Fruit fly (Drosophila melanogaster) whole organism, embryonic: ENCODE results near the gene CG8191.

ENCODE experiments used
- ATbp ChIP-seq: fragments of 200-800 bp; sonication (Bioruptor generic); optimal IDR thresholded peaks from 2 replicates; lab custom pipeline; 2017; ENCODE audit warnings: missing biosample characterization, mild to moderate bottlenecking, missing genetic modification characterization, missing genetic modification reagents
- Abd-B ChIP-seq: fragments of 200-800 bp; sonication (Bioruptor generic); optimal IDR thresholded peaks from 2 replicates; lab custom pipeline; 2018; ENCODE audit warnings: missing biosample characterization, mild to moderate bottlenecking, missing genetic modification characterization, moderate library complexity
- Ada2b ChIP-seq: fragments of 200-800 bp; sonication (Bioruptor generic); IDR thresholded peaks from 2 replicates; pipeline ENCODE4 v1.3.6; 2022; ENCODE audit warnings: missing biosample characterization, missing genetic modification characterization
- Bdp1 ChIP-seq: fragments of 200-800 bp; sonication (Bioruptor generic); optimal IDR thresholded peaks from 3 replicates; lab custom pipeline; 2016; ENCODE audit warnings: missing biosample characterization, missing genetic modification characterization
- CG10267 ChIP-seq: fragments of 200-800 bp; sonication (Bioruptor generic); optimal IDR thresholded peaks from 2 replicates; lab custom pipeline; 2018; ENCODE audit warnings: missing biosample characterization, mild to moderate bottlenecking, missing genetic modification characterization, moderate library complexity
- CG11723 ChIP-seq: fragments of 200-800 bp; sonication (Bioruptor generic); optimal IDR thresholded peaks from 2 replicates; lab custom pipeline; 2017; ENCODE audit warnings: missing biosample characterization, mild to moderate bottlenecking, missing genetic modification characterization
- CG12071 ChIP-seq: fragments of 200-800 bp; sonication (Bioruptor generic); optimal IDR thresholded peaks from 3 replicates; lab custom pipeline; 2018; ENCODE audit warnings: missing biosample characterization, mild to moderate bottlenecking, missing genetic modification characterization
- CG12104 ChIP-seq: fragments of 200-800 bp; sonication (Bioruptor generic); optimal IDR thresholded peaks from 3 replicates; lab custom pipeline; 2016; ENCODE audit warnings: missing biosample characterization, missing genetic modification characterization
- CG13424 ChIP-seq: fragments of 200-800 bp; sonication (Bioruptor generic); optimal IDR thresholded peaks from 2 replicates; lab custom pipeline; 2019; ENCODE audit warnings: missing biosample characterization, mild to moderate bottlenecking, missing genetic modification characterization, moderate library complexity
- CG16813 ChIP-seq: fragments of 200-800 bp; sonication (Bioruptor generic); IDR thresholded peaks from 3 replicates; pipeline ENCODE4 v1.3.6; 2022; ENCODE audit warnings: missing biosample characterization, missing genetic modification characterization; ENCODE audit not compliant: partially characterized antibody
- CG16815 ChIP-seq: fragments of 200-800 bp; sonication (Bioruptor generic); optimal IDR thresholded peaks from 3 replicates; lab custom pipeline; 2017; ENCODE audit warnings: missing biosample characterization, mild to moderate bottlenecking, missing genetic modification characterization
- CG17328 ChIP-seq: fragments of 200-800 bp; sonication (Bioruptor generic); IDR thresholded peaks from 2 replicates; pipeline ENCODE4 v1.3.6; 2022; ENCODE audit warnings: missing biosample characterization, missing genetic modification characterization
- CG18011 ChIP-seq: fragments of 200-800 bp; sonication (Bioruptor generic); optimal IDR thresholded peaks from 2 replicates; lab custom pipeline; 2017; ENCODE audit warnings: missing biosample characterization, missing genetic modification characterization, mild to moderate bottlenecking, moderate library complexity, missing genotype
- CG1832 ChIP-seq: fragments of 200-800 bp; sonication (Bioruptor generic); optimal IDR thresholded peaks from 2 replicates; lab custom pipeline; 2017; ENCODE audit warnings: missing biosample characterization, mild to moderate bottlenecking, missing genetic modification characterization, inconsistent platforms
- CG18599 ChIP-seq: fragments of 200-800 bp; sonication (Bioruptor generic); optimal IDR thresholded peaks from 3 replicates; lab custom pipeline; 2017; ENCODE audit warnings: missing biosample characterization, missing genetic modification characterization, mild to moderate bottlenecking, moderate library complexity, missing genetic modification reagents
- CG33557 ChIP-seq: fragments of 200-800 bp; sonication (Bioruptor generic); optimal IDR thresholded peaks from 2 replicates; lab custom pipeline; 2019; ENCODE audit warnings: missing biosample characterization, mild to moderate bottlenecking, missing genetic modification characterization, moderate library complexity
- CG43689 ChIP-seq: fragments of 200-800 bp; sonication (Bioruptor generic); IDR thresholded peaks from 2 replicates; pipeline ENCODE4 v1.3.6; 2022; ENCODE audit warnings: missing biosample characterization, missing genetic modification characterization
- CG4424 ChIP-seq: fragments of 200-800 bp; sonication (Bioruptor generic); optimal IDR thresholded peaks from 3 replicates; lab custom pipeline; 2016; ENCODE audit warnings: missing biosample characterization, missing genetic modification characterization
- CG4617 ChIP-seq: fragments of 200-800 bp; sonication (Bioruptor generic); optimal IDR thresholded peaks from 3 replicates; lab custom pipeline; 2016; ENCODE audit warnings: missing biosample characterization, missing genetic modification characterization, borderline replicate concordance
- CG7556 ChIP-seq: fragments of 200-800 bp; sonication (Bioruptor generic); optimal IDR thresholded peaks from 2 replicates; lab custom pipeline; 2017; ENCODE audit warnings: missing biosample characterization, mild to moderate bottlenecking, missing genetic modification characterization
- CG8924 ChIP-seq: fragments of 200-800 bp; optimal IDR thresholded peaks from 3 replicates; lab custom pipeline; 2019; ENCODE audit warnings: missing biosample characterization, mild to moderate bottlenecking, missing genetic modification characterization, moderate library complexity
- CG9797 ChIP-seq: fragments of 200-800 bp; sonication (Bioruptor generic); optimal IDR thresholded peaks from 3 replicates; lab custom pipeline; 2018; ENCODE audit warnings: missing biosample characterization, mild to moderate bottlenecking, missing genetic modification characterization
- CkIIα-i1 ChIP-seq: fragments of 200-800 bp; sonication (Bioruptor generic); IDR thresholded peaks from 2 replicates; pipeline ENCODE4 v1.3.6; 2022; ENCODE audit warnings: missing biosample characterization, missing genetic modification characterization
- CrebB ChIP-seq: fragments of 200-800 bp; sonication (Bioruptor generic); optimal IDR thresholded peaks from 3 replicates; lab custom pipeline; 2018; ENCODE audit warnings: missing biosample characterization, mild to moderate bottlenecking, missing genetic modification characterization
- Dad ChIP-seq: fragments of 200-800 bp; sonication (Bioruptor generic); optimal IDR thresholded peaks from 3 replicates; lab custom pipeline; 2016; ENCODE audit warnings: missing biosample characterization, missing genetic modification characterization
- E2f1 ChIP-seq: fragments of 200-800 bp; sonication (Bioruptor generic); IDR thresholded peaks from 2 replicates; pipeline ENCODE4 v1.3.6; 2022; ENCODE audit warnings: missing biosample characterization, missing genetic modification characterization
- Fer1 ChIP-seq: fragments of 200-800 bp; sonication (Bioruptor generic); optimal IDR thresholded peaks from 2 replicates; lab custom pipeline; 2017; ENCODE audit warnings: missing biosample characterization, mild to moderate bottlenecking, missing genetic modification characterization
- HmgZ ChIP-seq: fragments of 200-800 bp; sonication (Bioruptor generic); optimal IDR thresholded peaks from 2 replicates; lab custom pipeline; 2018; ENCODE audit warnings: missing biosample characterization, mild to moderate bottlenecking, missing genetic modification characterization
- Hr51 ChIP-seq, 2 experiments: fragments of 200-800 bp; sonication (Bioruptor generic); optimal IDR thresholded peaks; 2 replicates in 1 of 2; 3 replicates in 1 of 2; lab custom pipeline; 2016 to 2018; ENCODE audit warnings: missing biosample characterization in 2 of 2, missing genetic modification characterization in 2 of 2, mild to moderate bottlenecking in 1 of 2, moderate library complexity in 1 of 2
- Lpt ChIP-seq: fragments of >200 bp; optimal IDR thresholded peaks from 2 replicates; lab custom pipeline; 2018; ENCODE audit warnings: missing biosample characterization, missing genetic modification characterization
- Oaz ChIP-seq: fragments of 200-800 bp; sonication (Bioruptor generic); IDR thresholded peaks from 2 replicates; pipeline ENCODE4 v1.3.6; 2022; ENCODE audit warnings: missing biosample characterization, missing genetic modification characterization
- al ChIP-seq: fragments of 200-800 bp; sonication (Bioruptor generic); IDR thresholded peaks from 2 replicates; pipeline ENCODE4 v1.3.6; 2022; ENCODE audit warnings: missing biosample characterization, missing genetic modification characterization
- ara ChIP-seq: fragments of 200-800 bp; sonication (Bioruptor generic); IDR thresholded peaks from 2 replicates; pipeline ENCODE4 v1.3.6; 2022; ENCODE audit warnings: missing biosample characterization, missing genetic modification characterization
- ase ChIP-seq: fragments of 200-800 bp; sonication (Bioruptor generic); IDR thresholded peaks from 3 replicates; pipeline ENCODE4 v1.3.6; 2022; ENCODE audit warnings: missing biosample characterization, missing genetic modification characterization
- btn ChIP-seq: fragments of 200-800 bp; sonication (Bioruptor generic); optimal IDR thresholded peaks from 2 replicates; lab custom pipeline; 2016; ENCODE audit warnings: missing biosample characterization, missing genetic modification characterization
- crol ChIP-seq: fragments of 200-800 bp; sonication (Bioruptor generic); IDR thresholded peaks from 2 replicates; pipeline ENCODE4 v1.3.6; 2022; ENCODE audit warnings: missing biosample characterization, missing genetic modification characterization
- dati ChIP-seq: fragments of 200-800 bp; sonication (Bioruptor generic); IDR thresholded peaks from 2 replicates; pipeline ENCODE4 v1.3.6; 2022; ENCODE audit warnings: missing biosample characterization, missing genetic modification characterization
- disco-r ChIP-seq: fragments of 200-800 bp; sonication (Bioruptor generic); optimal IDR thresholded peaks from 2 replicates; lab custom pipeline; 2016; ENCODE audit warnings: missing biosample characterization, missing genetic modification characterization
- emc ChIP-seq: fragments of 200-800 bp; sonication (Bioruptor generic); optimal IDR thresholded peaks from 2 replicates; lab custom pipeline; 2016; ENCODE audit warnings: missing biosample characterization, missing genetic modification characterization
- esg ChIP-seq: fragments of 200-800 bp; sonication (Bioruptor generic); conservative IDR thresholded peaks from 2 replicates; pipeline ENCODE4 v1.3.6; 2022; ENCODE audit warnings: missing biosample characterization, missing genetic modification characterization
- ind ChIP-seq: fragments of 200-800 bp; sonication (Bioruptor generic); optimal IDR thresholded peaks from 3 replicates; lab custom pipeline; 2016; ENCODE audit warnings: missing biosample characterization, missing genetic modification characterization
- nom ChIP-seq: fragments of 200-800 bp; sonication (Bioruptor generic); optimal IDR thresholded peaks from 2 replicates; lab custom pipeline; 2017; ENCODE audit warnings: missing biosample characterization, missing genetic modification characterization, mild to moderate bottlenecking, moderate library complexity, missing genetic modification reagents
- pfk ChIP-seq: fragments of 200-800 bp; sonication (Bioruptor generic); optimal IDR thresholded peaks from 2 replicates; lab custom pipeline; 2018; ENCODE audit warnings: missing biosample characterization, mild to moderate bottlenecking, missing genetic modification characterization, moderate library complexity
- pnt ChIP-seq: fragments of 200-800 bp; sonication (Bioruptor generic); optimal IDR thresholded peaks from 3 replicates; lab custom pipeline; 2016; ENCODE audit warnings: missing biosample characterization, missing genetic modification characterization
- sim ChIP-seq: fragments of 200-800 bp; sonication (Bioruptor generic); IDR thresholded peaks from 2 replicates; pipeline ENCODE4 v1.3.6; 2022; ENCODE audit warnings: missing biosample characterization, missing genetic modification characterization
- sqz ChIP-seq: fragments of 200-800 bp; sonication (Bioruptor generic); optimal IDR thresholded peaks from 3 replicates; lab custom pipeline; 2018; ENCODE audit warnings: missing biosample characterization, mild to moderate bottlenecking, missing genetic modification characterization
- stwl ChIP-seq: fragments of 200-800 bp; sonication (Bioruptor generic); optimal IDR thresholded peaks from 3 replicates; lab custom pipeline; 2018; ENCODE audit warnings: missing biosample characterization, mild to moderate bottlenecking, missing genetic modification characterization, moderate library complexity
- tna ChIP-seq: fragments of 200-800 bp; sonication (Bioruptor generic); IDR thresholded peaks from 2 replicates; pipeline ENCODE4 v1.3.6; 2022; ENCODE audit warnings: missing biosample characterization, missing genetic modification characterization; ENCODE audit not compliant: partially characterized antibody
- usp ChIP-seq: fragments of >200 bp; optimal IDR thresholded peaks from 2 replicates; lab custom pipeline; 2017; ENCODE audit warnings: missing biosample characterization, missing genetic modification characterization
- zen2 ChIP-seq: fragments of 200-800 bp; sonication (Bioruptor generic); IDR thresholded peaks from 3 replicates; pipeline ENCODE4 v1.3.6; 2022; ENCODE audit warnings: missing biosample characterization, missing genetic modification characterization; ENCODE audit not compliant: partially characterized antibody

CG8191 gene

DNA sequence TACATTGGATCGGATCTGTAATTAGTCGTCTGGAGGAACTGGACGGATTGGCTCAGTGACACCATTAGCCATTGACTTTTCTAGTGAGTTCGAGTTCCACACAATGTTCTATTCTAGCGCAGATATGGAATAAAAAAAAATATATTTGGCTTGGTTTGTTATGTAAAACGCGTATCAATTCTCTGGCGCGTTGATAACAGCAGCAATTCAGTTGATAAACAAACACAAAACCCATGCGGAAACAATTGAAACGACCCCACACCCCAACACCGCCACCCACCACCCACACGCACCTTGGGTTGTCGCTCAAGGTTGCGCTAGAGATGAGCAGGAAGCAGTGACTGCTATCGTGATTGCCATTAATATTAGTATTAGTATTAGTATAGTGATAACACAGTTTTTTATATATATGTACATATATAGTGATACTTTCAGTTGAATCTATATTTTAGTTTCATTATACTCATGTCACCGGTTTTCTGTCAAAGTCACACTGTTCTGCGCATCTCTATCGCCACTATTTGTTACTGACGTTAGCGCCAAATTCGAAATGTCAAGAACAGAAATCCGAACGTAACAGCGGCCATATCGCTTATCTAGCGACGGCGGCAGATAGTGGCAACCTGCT lies 34.3 kb upstream of the CG8191 start (continued):
- TF ChIP-seq zen2 (GFP tag; lab: Robert Waterston, UW) (no peak), Abd-B (peak; percentile 89), ATbp (GFP tag; lab: Kevin White, UChicago) (peak; percentile 89), nom (GFP tag; lab: Kevin White, UChicago) (peak; percentile 65), usp (no peak), btn (no peak), CG9797 (GFP tag; lab: Kevin White, UChicago) (no peak), CG43689 (GFP tag; lab: Robert Waterston, UW) (peak; percentile 74), pnt (GFP tag; lab: Kevin White, UChicago) (peak; percentile 63), CG13424 (tag; lab: Kevin White, UChicago) (peak; percentile 91), Lpt (GFP tag; lab: Kevin White, UChicago) (no peak), emc (no peak), ara (GFP tag; lab: Robert Waterston, UW) (peak; percentile 90), CG7556 (GFP tag; lab: Kevin White, UChicago) (peak; percentile 92), CG1832 (GFP tag; lab: Kevin White, UChicago) (no peak), al (GFP tag; lab: Robert Waterston, UW) (peak; percentile 94), CG18599 (GFP tag; lab: Kevin White, UChicago) (peak; percentile 98), CrebB (peak; percentile 78), Fer1 (GFP tag; lab: Kevin White, UChicago) (peak; percentile 96), sqz (peak; percentile 37), Dad (GFP tag; lab: Kevin White, UChicago) (peak; percentile 53), Bdp1 (peak; percentile 57), tna (GFP tag; lab: Robert Waterston, UW) (no peak), ind (GFP tag; lab: Kevin White, UChicago) (peak; percentile 94), HmgZ (tag; lab: Kevin White, UChicago) (peak; percentile 94), stwl (peak; percentile 6), sim (GFP tag; lab: Robert Waterston, UW) (peak; percentile 82), esg (GFP tag; lab: Robert Waterston, UW) (peak; percentile 93), dati (peak; percentile 71), pfk (GFP tag; lab: Kevin White, UChicago) (peak; percentile 34), CG18011 (GFP tag; lab: Kevin White, UChicago) (peak; percentile 76), E2f1 (GFP tag; lab: Robert Waterston, UW) (peak; percentile 93), ase (GFP tag; lab: Robert Waterston, UW) (peak; percentile 93), CG10267 (tag; lab: Kevin White, UChicago) (peak; percentile 86), crol (peak; percentile 75), Oaz (GFP tag; lab: Robert Waterston, UW) (peak; percentile 84), CG12104 (GFP tag; lab: Kevin White, UChicago) (peak; percentile 88), CG4617 (GFP tag; lab: Kevin White, UChicago) (peak; percentile 77), Hr51 (GFP tag; optimal IDR thresholded peaks at IDR 0.05; lab: Kevin White, UChicago) (peak; percentile 31 to 88), Ada2b (GFP tag; lab: Robert Waterston, UW) (peak; percentile 96), CG8924 (peak; percentile 92), CG16815 (GFP tag; lab: Kevin White, UChicago) (peak; percentile 83), CG16813 (no peak), disco-r (GFP tag; lab: Kevin White, UChicago) (peak; percentile 9), CG33557 (GFP tag; lab: Kevin White, UChicago) (peak; percentile 45), CG4424 (GFP tag; lab: Kevin White, UChicago) (peak; percentile 90), CkIIα-i1 (GFP tag; lab: Robert Waterston, UW) (peak; percentile 30; the same call in 1 of the 2 replicates), CG17328 (GFP tag; lab: Robert Waterston, UW) (peak; percentile 88), CG12071 (GFP tag; lab: Kevin White, UChicago) (peak; percentile 89), CG11723 (GFP tag; lab: Kevin White, UChicago) (peak; percentile 81)
